Worm (Caenorhabditis elegans) whole organism, late embryonic: ENCODE results near the gene epg-4.

Experiments used
- C08G9.2 ChIP-seq: sonication (generic microtip); optimal IDR thresholded peaks from 2 replicates; lab custom pipeline; 2016; ENCODE audit warnings: mild to moderate bottlenecking, missing genetic modification characterization, moderate library complexity, missing compliant biosample characterization
- C38D4.7 ChIP-seq: fragments of 200-800 bp; sonication (Bioruptor generic); optimal IDR thresholded peaks from 2 replicates; lab custom pipeline; 2018; ENCODE audit warnings: mild to moderate bottlenecking, missing genetic modification characterization, moderate library complexity, missing compliant biosample characterization
- F13H6.1 ChIP-seq: sonication (generic microtip); optimal IDR thresholded peaks from 2 replicates; lab custom pipeline; 2016; ENCODE audit warnings: missing genetic modification characterization, missing compliant biosample characterization
- K09A11.1 ChIP-seq: sonication (generic microtip); optimal IDR thresholded peaks from 2 replicates; lab custom pipeline; 2017; ENCODE audit warnings: antibody characterized with exemption, mild to moderate bottlenecking, missing genetic modification characterization, missing compliant biosample characterization; ENCODE audit not compliant: insufficient read depth
- T23F11.4 ChIP-seq: fragments of 200-800 bp; sonication (Bioruptor generic); optimal IDR thresholded peaks from 2 replicates; lab custom pipeline; 2018; ENCODE audit warnings: mild to moderate bottlenecking, missing genetic modification characterization, missing compliant biosample characterization
- ama-1 ChIP-seq: fragments of 150-350 bp; optimal IDR thresholded peaks from 2 replicates; lab custom pipeline; 2014
- ceh-14 ChIP-seq: sonication (generic microtip); optimal IDR thresholded peaks from 2 replicates; lab custom pipeline; 2016; ENCODE audit warnings: missing genotype, missing genetic modification characterization, missing compliant biosample characterization
- ceh-18 ChIP-seq: sonication (generic microtip); optimal IDR thresholded peaks from 2 replicates; lab custom pipeline; 2016; ENCODE audit warnings: missing genetic modification characterization, missing compliant biosample characterization
- ceh-2 ChIP-seq: sonication (generic microtip); optimal IDR thresholded peaks from 2 replicates; lab custom pipeline; 2016; ENCODE audit warnings: missing genotype, missing genetic modification characterization, missing compliant biosample characterization
- ceh-30 ChIP-seq: fragments of 150-350 bp; optimal IDR thresholded peaks from 2 replicates; lab custom pipeline; 2014; ENCODE audit warnings: missing biosample characterization, missing genetic modification characterization
- ceh-31 ChIP-seq: sonication (generic microtip); optimal IDR thresholded peaks from 2 replicates; lab custom pipeline; 2016; ENCODE audit warnings: missing genetic modification characterization, missing compliant biosample characterization
- ceh-45 ChIP-seq: fragments of 200-800 bp; sonication (Bioruptor generic); IDR thresholded peaks from 2 replicates; pipeline ENCODE4 v1.3.6; 2022; ENCODE audit warnings: missing genetic modification reagents, missing genetic modification characterization, missing compliant biosample characterization
- ceh-48 ChIP-seq: sonication (generic microtip); optimal IDR thresholded peaks from 2 replicates; lab custom pipeline; 2016; ENCODE audit warnings: missing genetic modification characterization, inconsistent platforms, missing compliant biosample characterization
- ceh-9 ChIP-seq: sonication (generic microtip); optimal IDR thresholded peaks from 2 replicates; lab custom pipeline; 2016; ENCODE audit warnings: mild to moderate bottlenecking, missing genetic modification characterization, inconsistent platforms, missing compliant biosample characterization
- che-1 ChIP-seq: sonication (generic microtip); optimal IDR thresholded peaks from 2 replicates; lab custom pipeline; 2016; ENCODE audit warnings: mild to moderate bottlenecking, missing genetic modification characterization, missing compliant biosample characterization
- dmd-4 ChIP-seq: sonication (generic microtip); optimal IDR thresholded peaks from 2 replicates; lab custom pipeline; 2016; ENCODE audit warnings: borderline replicate concordance, missing genetic modification characterization, missing compliant biosample characterization
- ets-4 ChIP-seq: sonication (generic microtip); optimal IDR thresholded peaks from 2 replicates; lab custom pipeline; 2016; ENCODE audit warnings: missing genetic modification characterization, missing compliant biosample characterization
- fax-1 ChIP-seq: sonication (generic microtip); optimal IDR thresholded peaks from 2 replicates; lab custom pipeline; 2016; ENCODE audit warnings: missing genotype, missing genetic modification characterization, missing compliant biosample characterization
- fkh-10 ChIP-seq: fragments of 150-350 bp; optimal IDR thresholded peaks from 2 replicates; lab custom pipeline; 2014; ENCODE audit warnings: missing biosample characterization, missing genetic modification reagents, missing genetic modification characterization
- fkh-6 ChIP-seq: sonication (generic microtip); optimal IDR thresholded peaks from 2 replicates; lab custom pipeline; 2016; ENCODE audit warnings: missing genetic modification characterization, missing compliant biosample characterization
- gmeb-2 ChIP-seq: sonication (generic microtip); optimal IDR thresholded peaks from 2 replicates; lab custom pipeline; 2016; ENCODE audit warnings: missing genetic modification characterization, inconsistent platforms, missing compliant biosample characterization
- hlh-15 ChIP-seq: sonication (generic microtip); optimal IDR thresholded peaks from 2 replicates; lab custom pipeline; 2016; ENCODE audit warnings: missing genetic modification characterization, missing compliant biosample characterization
- hlh-30 ChIP-seq: sonication (generic microtip); optimal IDR thresholded peaks from 2 replicates; lab custom pipeline; 2017; ENCODE audit warnings: antibody characterized with exemption, missing genetic modification characterization, missing compliant biosample characterization; ENCODE audit not compliant: insufficient read depth
- hlh-6 ChIP-seq: sonication (generic microtip); optimal IDR thresholded peaks from 2 replicates; lab custom pipeline; 2016; ENCODE audit warnings: missing genotype, missing genetic modification characterization, missing compliant biosample characterization
- hlh-8 ChIP-seq: sonication (generic microtip); optimal IDR thresholded peaks from 2 replicates; lab custom pipeline; 2016; ENCODE audit warnings: missing genotype, missing genetic modification characterization, missing compliant biosample characterization
- lim-6 ChIP-seq: sonication (generic microtip); optimal IDR thresholded peaks from 2 replicates; lab custom pipeline; 2016; ENCODE audit warnings: missing genetic modification characterization, missing compliant biosample characterization
- lin-11 ChIP-seq: fragments of 200-800 bp; sonication (Bioruptor generic); optimal IDR thresholded peaks from 2 replicates; lab custom pipeline; 2018; ENCODE audit warnings: mild to moderate bottlenecking, missing genetic modification characterization, missing compliant biosample characterization
- mec-3 ChIP-seq: sonication (generic microtip); optimal IDR thresholded peaks from 2 replicates; lab custom pipeline; 2016; ENCODE audit warnings: borderline replicate concordance, missing genetic modification characterization, missing compliant biosample characterization
- npax-4 ChIP-seq: sonication (generic microtip); optimal IDR thresholded peaks from 2 replicates; lab custom pipeline; 2016; ENCODE audit warnings: missing genetic modification characterization, missing compliant biosample characterization
- odd-2 ChIP-seq: sonication (generic microtip); optimal IDR thresholded peaks from 2 replicates; lab custom pipeline; 2017; ENCODE audit warnings: antibody characterized with exemption, mild to moderate bottlenecking, missing genetic modification characterization, missing compliant biosample characterization
- pag-3 ChIP-seq: sonication (generic microtip); optimal IDR thresholded peaks from 2 replicates; lab custom pipeline; 2016; ENCODE audit warnings: missing compliant biosample characterization, missing genetic modification characterization, borderline replicate concordance
- pax-1 ChIP-seq: fragments of 150-350 bp; optimal IDR thresholded peaks from 2 replicates; lab custom pipeline; 2014; ENCODE audit warnings: missing biosample characterization, missing genetic modification characterization
- pha-2 ChIP-seq: sonication (generic microtip); optimal IDR thresholded peaks from 2 replicates; lab custom pipeline; 2017; ENCODE audit warnings: mild to moderate bottlenecking, missing genetic modification characterization, missing compliant biosample characterization
- pha-4 ChIP-seq: fragments of 150-350 bp; optimal IDR thresholded peaks from 2 replicates; lab custom pipeline; 2018; ENCODE audit warnings: missing biosample characterization, missing genetic modification reagents, missing genetic modification characterization
- pros-1 ChIP-seq: fragments of 150-350 bp; optimal IDR thresholded peaks from 2 replicates; lab custom pipeline; 2014; ENCODE audit warnings: missing biosample characterization, missing genetic modification reagents, missing genetic modification characterization
- ref-2 ChIP-seq: sonication (generic microtip); optimal IDR thresholded peaks from 2 replicates; lab custom pipeline; 2016; ENCODE audit warnings: missing genetic modification characterization, missing compliant biosample characterization
- rnt-1 ChIP-seq: sonication (generic microtip); optimal IDR thresholded peaks from 2 replicates; lab custom pipeline; 2016; ENCODE audit warnings: missing genetic modification characterization, missing compliant biosample characterization
- sox-2 ChIP-seq: fragments of 200-800 bp; sonication (Bioruptor generic); IDR thresholded peaks from 2 replicates; pipeline ENCODE4 v1.3.6; 2022; ENCODE audit warnings: missing genetic modification reagents, missing genetic modification characterization, missing compliant biosample characterization
- tbx-2 ChIP-seq: sonication (generic microtip); optimal IDR thresholded peaks from 2 replicates; lab custom pipeline; 2016; ENCODE audit warnings: missing genetic modification characterization, missing compliant biosample characterization
- tbx-7 ChIP-seq: sonication (generic microtip); optimal IDR thresholded peaks from 2 replicates; lab custom pipeline; 2016; ENCODE audit warnings: missing genotype, missing genetic modification characterization, missing compliant biosample characterization
- ttx-3 ChIP-seq: sonication (generic microtip); optimal IDR thresholded peaks from 2 replicates; lab custom pipeline; 2016; ENCODE audit warnings: missing genetic modification reagents, missing genetic modification characterization, missing compliant biosample characterization
- unc-86 ChIP-seq: sonication (generic microtip); optimal IDR thresholded peaks from 2 replicates; lab custom pipeline; 2016; ENCODE audit warnings: missing genetic modification characterization, missing compliant biosample characterization
- ztf-16 ChIP-seq: sonication (generic microtip); optimal IDR thresholded peaks from 2 replicates; lab custom pipeline; 2017; ENCODE audit warnings: missing genetic modification characterization, missing compliant biosample characterization

epg-4 gene

ce11 chrIII:7192942-7193665 is 11.1 kb downstream of the epg-4 start, which contains the start of gene mec-14:
TSS of gene mec-14 (minus strand) at chrIII:7192992.
- TF ChIP-seq ttx-3 (tag; lab: Kevin White, UChicago), result no peak
- TF ChIP-seq pag-3 (tag; lab: Kevin White, UChicago), result no peak
- no peak for TF ChIP-seq pros-1 (tag; lab: Kevin White, UChicago)
- TF ChIP-seq rnt-1 (tag; lab: Kevin White, UChicago), result no peak
- TF ChIP-seq pha-4, result no peak
- TF ChIP-seq T23F11.4 (GFP tag; lab: Kevin White, UChicago), result no peak
- no peak for TF ChIP-seq npax-4 (tag; lab: Kevin White, UChicago)
- no peak for TF ChIP-seq ceh-31 (tag; lab: Kevin White, UChicago)
- TF ChIP-seq ceh-48 (tag; lab: Kevin White, UChicago), result no peak
- TF ChIP-seq lin-11 (tag; lab: Kevin White, UChicago), result no peak

DNA sequence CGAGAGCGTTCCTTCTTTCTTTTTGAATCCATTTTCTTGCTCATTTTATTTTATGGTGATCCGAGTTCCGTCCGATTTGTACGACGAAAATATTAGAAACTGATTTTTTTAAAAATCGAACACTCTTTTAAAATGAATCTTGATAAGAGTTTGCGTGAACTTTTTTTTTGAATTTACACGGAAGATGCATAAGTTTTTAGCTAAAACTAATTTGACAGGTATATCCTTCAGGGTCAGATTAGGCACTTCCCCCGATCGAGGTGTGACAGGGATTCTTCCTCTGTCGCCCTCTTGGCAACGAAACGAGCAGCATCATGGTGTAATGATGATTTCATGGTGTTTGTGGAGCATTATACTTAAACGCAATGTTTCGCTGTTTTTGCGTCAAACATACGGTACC is 13.4 kb downstream of the epg-4 start, which contains the start of gene F37C12.18:
Gene F37C12.18 (minus strand): TSS at position 101 of the 400 bp plus-strand sequence.
- TF ChIP-seq hlh-8 (tag; lab: Kevin White, UChicago) (no peak), sox-2 (GFP tag; lab: Robert Waterston, UW) (no peak), ceh-9 (tag; lab: Kevin White, UChicago) (no peak), mec-3 (tag; lab: Kevin White, UChicago) (no peak), fkh-10 (no peak), hlh-6 (tag; lab: Kevin White, UChicago) (no peak), dmd-4 (tag; lab: Kevin White, UChicago) (no peak), ceh-30 (tag; lab: Kevin White, UChicago) (no peak), C38D4.7 (GFP tag; lab: Kevin White, UChicago) (no peak), ceh-14 (tag; lab: Kevin White, UChicago) (no peak)

DNA sequence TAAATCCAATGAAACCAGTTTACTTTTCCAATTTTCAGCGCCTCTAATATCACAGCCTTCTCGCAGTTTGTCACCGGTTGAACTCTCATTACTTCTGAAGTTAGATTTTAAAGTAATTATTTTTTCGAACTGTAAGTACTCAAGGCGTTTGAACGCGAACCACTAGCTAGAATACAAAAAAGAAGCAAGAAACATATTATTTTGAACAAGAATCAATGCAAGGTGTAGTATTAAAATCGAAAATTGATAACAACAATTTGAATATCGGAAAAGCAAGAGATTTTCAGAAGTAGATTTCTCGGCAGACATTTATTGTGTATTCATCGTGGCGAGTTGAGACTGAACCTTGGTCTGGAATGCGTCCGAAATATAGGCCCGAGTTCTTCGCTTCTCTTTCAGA is 16.0 kb downstream of the epg-4 start, which contains the start of gene exos-9:
Gene exos-9 (minus strand): TSS at position 101 of the 400 bp plus-strand sequence.
- TF ChIP-seq hlh-6 (tag; lab: Kevin White, UChicago) (no peak), C08G9.2 (tag; lab: Kevin White, UChicago) (no peak), ref-2 (tag; lab: Kevin White, UChicago) (no peak), hlh-30 (tag; lab: Kevin White, UChicago) (no peak)

DNA sequence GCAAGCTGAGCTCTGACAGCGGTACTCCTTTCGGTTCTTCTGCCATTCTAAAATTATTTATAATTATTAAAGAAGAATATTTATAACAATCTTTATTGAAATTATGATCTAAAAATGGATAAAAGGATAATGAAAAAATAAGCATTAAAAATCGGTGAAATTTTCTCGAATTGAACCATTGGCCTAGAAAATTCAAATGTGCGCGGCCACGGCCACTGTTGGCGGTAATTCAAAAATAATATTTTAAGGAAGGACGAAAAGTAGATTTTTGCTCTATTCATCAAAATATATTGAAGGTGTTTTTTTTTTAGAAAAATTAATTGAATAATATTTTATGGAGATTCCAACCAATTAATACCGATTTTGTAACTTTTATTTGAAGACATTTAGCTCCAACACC is 16.9 kb downstream of the epg-4 start, which contains the start of gene pfd-5:
Gene pfd-5 (minus strand): TSS at position 47 of the 400 bp plus-strand sequence.
- TF ChIP-seq dmd-4 (tag; lab: Kevin White, UChicago) (no peak), ceh-2 (tag; lab: Kevin White, UChicago) (peak; percentile 95), fkh-6 (tag; lab: Kevin White, UChicago) (peak; percentile 47), tbx-7 (tag; lab: Kevin White, UChicago) (peak; percentile 90), ceh-9 (tag; lab: Kevin White, UChicago) (no peak), pax-1 (tag; lab: Kevin White, UChicago) (no peak), unc-86 (tag; lab: Kevin White, UChicago) (peak; percentile 51), ama-1 (lab: Kevin White, UChicago) (no peak), ceh-18 (tag; lab: Kevin White, UChicago) (no peak), K09A11.1 (no peak), mec-3 (tag; lab: Kevin White, UChicago) (no peak), pha-2 (peak; percentile 34), lin-11 (tag; lab: Kevin White, UChicago) (no peak), lim-6 (tag; lab: Kevin White, UChicago) (peak; percentile 51), ceh-45 (GFP tag; lab: Robert Waterston, UW) (no peak), C08G9.2 (tag; lab: Kevin White, UChicago) (peak; percentile 92), ref-2 (tag; lab: Kevin White, UChicago) (peak; percentile 84), gmeb-2 (tag; lab: Kevin White, UChicago) (peak; percentile 18), odd-2 (tag; lab: Kevin White, UChicago) (no peak), pros-1 (tag; lab: Kevin White, UChicago) (no peak), che-1 (tag; lab: Kevin White, UChicago) (peak; percentile 5), ets-4 (peak; percentile 90), fax-1 (peak; percentile 74), T23F11.4 (GFP tag; lab: Kevin White, UChicago) (no peak), rnt-1 (tag; lab: Kevin White, UChicago) (peak; percentile 47), F13H6.1 (tag; lab: Kevin White, UChicago) (no peak), hlh-15 (tag; lab: Kevin White, UChicago) (peak; percentile 11), hlh-6 (tag; lab: Kevin White, UChicago) (peak; percentile 9), tbx-2 (tag; lab: Kevin White, UChicago) (peak; percentile 87), ztf-16 (tag; lab: Kevin White, UChicago) (peak; percentile 43), ceh-48 (tag; lab: Kevin White, UChicago) (no peak)
